Fruit fly (Drosophila melanogaster) whole organism: ENCODE results near the gene fon.

ENCODE experiments used
- CG8478 ChIP-seq: fragments of >200 bp; optimal IDR thresholded peaks from 2 replicates; lab custom pipeline; 2018; ENCODE audit warnings: inconsistent platforms
- psq ChIP-seq: fragments of >200 bp; optimal IDR thresholded peaks from 2 replicates; lab custom pipeline; 2017

DNA sequence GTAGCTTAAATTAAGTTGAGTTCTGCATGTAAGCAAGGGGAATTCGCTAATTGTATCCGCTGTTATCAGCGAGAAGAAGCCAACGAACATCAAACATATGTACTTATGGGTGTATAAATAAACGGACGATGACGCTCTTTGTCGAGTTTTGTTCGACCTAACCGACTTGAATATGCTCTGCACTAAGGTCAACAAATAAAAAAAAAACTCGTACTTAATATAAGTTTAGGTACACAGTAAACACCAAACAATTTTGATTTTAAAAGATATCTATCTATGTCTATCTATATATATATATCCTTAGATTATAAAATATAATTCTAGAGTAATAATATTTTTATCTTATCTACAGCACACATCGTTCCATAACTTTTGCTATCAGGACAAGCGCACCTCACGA lies 21.4 kb downstream of the fon start:
- TF ChIP-seq CG8478 (lab: Kevin White, UChicago) (no peak), psq (lab: Kevin White, UChicago) (no peak)
